Fruit fly (Drosophila melanogaster) Kc167 (cell line): ENCODE measurements around the gene robo2.

Experiments
- psq ChIP-seq: fragments of >200 bp; optimal IDR thresholded peaks from 2 replicates; lab custom pipeline; 2017; ENCODE audit warnings: missing external identifiers
- ttk ChIP-seq: sonication (Bioruptor generic); optimal IDR thresholded peaks from 2 replicates; lab custom pipeline; 2017; ENCODE audit warnings: missing external identifiers

DNA sequence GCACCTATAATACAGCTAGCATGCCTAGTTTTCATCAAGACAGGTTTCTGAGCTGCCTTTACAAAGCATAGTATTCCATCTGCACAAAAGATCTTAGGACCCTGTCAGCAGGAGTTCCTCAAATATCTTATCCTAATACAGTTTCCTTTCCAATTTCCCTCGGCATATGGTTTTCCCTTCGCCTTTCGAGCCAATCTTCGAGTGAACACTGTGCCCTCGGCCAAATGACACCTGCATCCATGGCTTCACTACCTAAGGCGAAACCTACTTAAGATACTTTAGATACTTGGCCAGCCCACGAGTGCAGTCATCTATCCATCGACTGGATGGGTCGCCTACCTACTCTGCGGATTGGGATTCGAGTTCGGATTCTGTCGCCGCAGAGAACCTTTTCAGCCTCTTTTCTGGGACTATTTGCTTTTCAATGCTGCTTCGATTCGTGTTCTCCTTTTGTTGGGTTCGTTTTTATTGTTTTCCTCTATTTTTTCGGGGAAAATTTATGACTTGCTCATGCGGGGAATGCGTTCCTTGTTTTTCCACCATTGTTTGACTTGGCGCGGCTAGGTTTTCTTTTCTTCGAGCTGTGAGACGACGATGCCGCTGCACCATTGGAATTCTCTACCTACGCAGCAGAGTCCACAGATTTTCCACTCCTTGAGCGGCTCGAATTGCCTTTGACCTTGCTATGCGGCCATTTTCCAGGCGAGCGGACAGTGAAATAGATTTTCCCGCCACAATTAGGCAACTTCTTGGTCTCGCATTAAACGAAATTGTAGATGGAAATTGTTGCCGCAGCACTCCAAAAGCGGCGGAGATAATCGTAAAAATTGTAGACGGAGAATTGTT, 9.2 kb downstream of the robo2 start:
- no peak for TF ChIP-seq psq (lab: Kevin White, UChicago)
- no peak for TF ChIP-seq ttk (lab: Kevin White, UChicago)
